Worm (Caenorhabditis elegans) whole organism, L3 larva: ENCODE results near the gene F26F2.10.
"Not testable (repeated sequence)": the region's sequence is repeated elsewhere in the genome, so short reads cannot be mapped to it uniquely, and the experiment has no call there.

ENCODE experiments used
- R02D3.7 ChIP-seq: fragments of 150-350 bp; optimal IDR thresholded peaks from 2 replicates; lab custom pipeline; 2014; ENCODE audit warnings: missing biosample characterization, missing genetic modification characterization
- ZK546.5 ChIP-seq: sonication (generic microtip); optimal IDR thresholded peaks from 2 replicates; lab custom pipeline; 2017; ENCODE audit warnings: missing biosample characterization, missing genetic modification characterization
- aly-2 ChIP-seq: fragments of 150-350 bp; optimal IDR thresholded peaks from 2 replicates; lab custom pipeline; 2014; ENCODE audit warnings: missing biosample characterization, missing genetic modification characterization
- ama-1 ChIP-seq: fragments of 150-350 bp; optimal IDR thresholded peaks from 2 replicates; lab custom pipeline; 2018
- ceh-16 ChIP-seq: sonication (generic microtip); optimal IDR thresholded peaks from 2 replicates; lab custom pipeline; 2017; ENCODE audit warnings: missing biosample characterization, missing genetic modification characterization
- ceh-82 ChIP-seq: fragments of 150-350 bp; optimal IDR thresholded peaks from 2 replicates; lab custom pipeline; 2014; ENCODE audit warnings: missing biosample characterization, missing genetic modification characterization
- ceh-9 ChIP-seq: sonication (generic microtip); optimal IDR thresholded peaks from 2 replicates; lab custom pipeline; 2018; ENCODE audit warnings: missing biosample characterization, missing genetic modification characterization
- egl-27 ChIP-seq: sonication (generic microtip); optimal IDR thresholded peaks from 4 replicates; lab custom pipeline; 2017; ENCODE audit warnings: missing biosample characterization, missing genetic modification reagents, missing genetic modification characterization
- elt-1 ChIP-seq: fragments of 150-350 bp; optimal IDR thresholded peaks from 2 replicates; lab custom pipeline; 2014; ENCODE audit warnings: missing biosample characterization, missing genetic modification characterization
- elt-2 ChIP-seq: sonication (generic microtip); optimal IDR thresholded peaks from 2 replicates; lab custom pipeline; 2016; ENCODE audit warnings: missing genetic modification reagents, mild to moderate bottlenecking, missing genetic modification characterization, missing compliant biosample characterization
- elt-3 ChIP-seq, 3 experiments: fragments of 150-350 bp in 1 of 3; sonication (generic microtip) in 2 of 3; optimal IDR thresholded peaks; 2 replicates in 2 of 3; 4 replicates in 1 of 3; lab custom pipeline; 2014 to 2017; ENCODE audit warnings: missing biosample characterization in 3 of 3, missing genetic modification characterization in 3 of 3
- fkh-10 ChIP-seq: sonication (generic microtip); optimal IDR thresholded peaks from 2 replicates; lab custom pipeline; 2017; ENCODE audit warnings: missing biosample characterization, missing genetic modification reagents, missing genetic modification characterization
- fkh-2 ChIP-seq: fragments of 150-350 bp; optimal IDR thresholded peaks from 2 replicates; lab custom pipeline; 2014; ENCODE audit warnings: missing biosample characterization, missing genetic modification reagents, missing genetic modification characterization
- jun-1 ChIP-seq: fragments of 150-350 bp; optimal IDR thresholded peaks from 2 replicates; lab custom pipeline; 2014; ENCODE audit warnings: missing biosample characterization, missing genetic modification reagents, missing genetic modification characterization
- mdl-1 ChIP-seq: fragments of 150-350 bp; optimal IDR thresholded peaks from 2 replicates; lab custom pipeline; 2014; ENCODE audit warnings: missing biosample characterization, missing genetic modification characterization
- mml-1 ChIP-seq: fragments of 150-350 bp; sonication (generic microtip); optimal IDR thresholded peaks from 3 replicates; lab custom pipeline; 2014; ENCODE audit warnings: missing biosample characterization, missing genetic modification characterization
- nfya-1 ChIP-seq: sonication (generic microtip); optimal IDR thresholded peaks from 2 replicates; lab custom pipeline; 2017; ENCODE audit warnings: missing genetic modification characterization, mild to moderate bottlenecking, missing compliant biosample characterization, antibody characterized with exemption, moderate library complexity; ENCODE audit not compliant: insufficient read depth
- nhr-23 ChIP-seq: fragments of 150-350 bp; optimal IDR thresholded peaks from 2 replicates; lab custom pipeline; 2014; ENCODE audit warnings: missing biosample characterization, missing genetic modification reagents, missing genetic modification characterization
- nhr-237 ChIP-seq: fragments of 150-350 bp; optimal IDR thresholded peaks from 2 replicates; lab custom pipeline; 2014; ENCODE audit warnings: missing biosample characterization, missing genetic modification characterization
- nhr-25 ChIP-seq: sonication (generic microtip); optimal IDR thresholded peaks from 2 replicates; lab custom pipeline; 2017; ENCODE audit warnings: missing biosample characterization, missing genetic modification characterization
- nhr-28 ChIP-seq: fragments of 150-350 bp; optimal IDR thresholded peaks from 2 replicates; lab custom pipeline; 2014; ENCODE audit warnings: missing biosample characterization, missing genetic modification characterization
- nhr-67 ChIP-seq: fragments of 150-350 bp; optimal IDR thresholded peaks from 2 replicates; lab custom pipeline; 2014; ENCODE audit warnings: missing biosample characterization, missing genetic modification characterization
- nhr-76 ChIP-seq: fragments of 150-350 bp; sonication (generic microtip); optimal IDR thresholded peaks from 5 replicates; lab custom pipeline; 2014; ENCODE audit warnings: missing biosample characterization, missing genetic modification characterization
- nhr-77 ChIP-seq: fragments of 150-350 bp; optimal IDR thresholded peaks from 2 replicates; lab custom pipeline; 2014; ENCODE audit warnings: missing biosample characterization, missing genetic modification characterization
- sea-2 ChIP-seq: fragments of 150-350 bp; sonication (generic microtip); optimal IDR thresholded peaks from 4 replicates; lab custom pipeline; 2014; ENCODE audit warnings: missing biosample characterization, missing genetic modification reagents, missing genetic modification characterization
- skn-1 ChIP-seq: fragments of 150-350 bp; optimal IDR thresholded peaks from 2 replicates; lab custom pipeline; 2014; ENCODE audit warnings: missing biosample characterization, missing genetic modification characterization
- snpc-4 ChIP-seq: fragments of 150-350 bp; optimal IDR thresholded peaks from 2 replicates; lab custom pipeline; 2014; ENCODE audit warnings: missing biosample characterization, missing genetic modification characterization
- tbx-2 ChIP-seq: sonication (generic microtip); optimal IDR thresholded peaks from 2 replicates; lab custom pipeline; 2016; ENCODE audit warnings: mild to moderate bottlenecking, missing genetic modification characterization, missing compliant biosample characterization
- unc-39 ChIP-seq: sonication (generic microtip); optimal IDR thresholded peaks from 4 replicates; lab custom pipeline; 2017; ENCODE audit warnings: missing biosample characterization, missing genetic modification characterization
- zag-1 ChIP-seq: fragments of 150-350 bp; optimal IDR thresholded peaks from 2 replicates; lab custom pipeline; 2014; ENCODE audit warnings: missing biosample characterization, missing genetic modification characterization
- ztf-11 ChIP-seq: fragments of 150-350 bp; optimal IDR thresholded peaks from 2 replicates; lab custom pipeline; 2014; ENCODE audit warnings: missing biosample characterization, missing genetic modification characterization
- ztf-4 ChIP-seq: fragments of 150-350 bp; optimal IDR thresholded peaks from 2 replicates; lab custom pipeline; 2014; ENCODE audit warnings: missing biosample characterization, missing genetic modification characterization

Gene F26F2.10

ce11 chrV:20574314-20574713, 20.3 kb downstream of the F26F2.10 start, which contains the start of gene clec-263:
Gene clec-263 (plus strand): TSS chrV:20574614.
- no peak for TF ChIP-seq aly-2 (tag; lab: Kevin White, UChicago)
- no peak for TF ChIP-seq ceh-16 (tag; lab: Kevin White, UChicago)
- TF ChIP-seq ztf-11 (tag; lab: Kevin White, UChicago), result no peak
- no peak for TF ChIP-seq mdl-1
- TF ChIP-seq nhr-76 (tag; lab: Kevin White, UChicago), result no peak
- no peak for TF ChIP-seq elt-3 (tag; optimal IDR thresholded peaks at IDR 0.05; lab: Kevin White, UChicago)
- no peak for TF ChIP-seq mml-1 (tag; lab: Kevin White, UChicago)
- TF ChIP-seq nfya-1 (tag; lab: Kevin White, UChicago), result no peak
- no peak for TF ChIP-seq nhr-25 (tag; lab: Kevin White, UChicago)
- TF ChIP-seq elt-1 (tag; lab: Kevin White, UChicago), result no peak
- TF ChIP-seq skn-1, result no peak
- no peak for TF ChIP-seq tbx-2 (tag; lab: Kevin White, UChicago)
- no peak for TF ChIP-seq R02D3.7 (tag; lab: Kevin White, UChicago)
- no peak for TF ChIP-seq ztf-4 (tag; lab: Kevin White, UChicago)
- TF ChIP-seq nhr-77 (tag; lab: Kevin White, UChicago), result no peak
- TF ChIP-seq, all 47 proteins: peak for 0

- TF ChIP-seq nfya-1 (tag; lab: Kevin White, UChicago) (no peak), tbx-2 (tag; lab: Kevin White, UChicago) (no peak), egl-27 (no peak), nhr-23 (tag; lab: Kevin White, UChicago) (no peak), ceh-82 (no peak), ceh-9 (tag; lab: Kevin White, UChicago) (no peak), elt-3 (tag; optimal IDR thresholded peaks at IDR 0.05; lab: Kevin White, UChicago) (no peak), nhr-28 (tag; lab: Kevin White, UChicago) (no peak), aly-2 (tag; lab: Kevin White, UChicago) (no peak), ama-1 (lab: Kevin White, UChicago) (no peak)
Observed at ce11 chrV:20573392-20573791, 21.3 kb downstream of the F26F2.10 start, which contains the start of gene F26F2.5. Gene F26F2.5 (plus strand): TSS chrV:20573692.

DNA sequence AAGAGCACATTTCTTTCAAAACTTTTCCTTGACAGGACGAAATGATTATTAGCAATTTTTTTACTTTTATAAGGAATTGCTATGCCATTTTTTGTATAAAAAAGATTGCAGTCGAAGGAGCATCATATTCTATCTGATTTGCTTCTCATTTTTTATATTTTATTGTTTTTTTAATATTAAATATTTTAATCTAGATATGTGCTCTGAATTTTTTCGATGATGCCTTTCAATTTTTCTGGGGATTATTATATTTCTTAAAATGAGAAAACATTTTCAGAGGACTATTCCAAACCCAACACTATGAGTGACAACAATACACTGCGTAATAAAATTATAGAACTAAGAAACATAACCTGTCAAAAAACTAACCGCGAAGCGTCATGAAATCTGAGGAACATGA, 25.7 kb downstream of the F26F2.10 start, which contains the start of gene F26F2.4:
Gene F26F2.4, plus strand, starts transcription at position 301 of the 400 bp plus-strand sequence.
- not testable (repeated sequence) for TF ChIP-seq egl-27; snpc-4 (tag; lab: Kevin White, UChicago); elt-2 (tag; lab: Kevin White, UChicago)

DNA sequence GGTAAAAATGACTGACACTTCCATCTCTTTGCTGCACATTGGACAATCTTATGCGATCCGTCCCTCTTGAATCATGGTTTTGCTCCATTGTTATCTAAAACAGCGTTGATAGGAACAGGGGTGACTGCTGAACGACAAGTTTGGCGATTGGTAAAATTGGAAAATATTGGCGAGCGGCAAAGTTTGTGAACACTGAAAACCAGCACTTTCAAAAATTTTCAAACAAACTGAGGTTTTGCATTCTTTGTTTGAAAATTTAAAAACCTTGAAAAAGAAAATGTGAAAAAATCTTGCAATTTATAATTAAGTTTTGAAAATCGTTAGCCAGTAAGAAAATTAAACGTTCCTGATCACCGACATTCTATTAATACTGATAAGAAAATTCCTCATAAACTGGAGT, 28.2 kb downstream of the F26F2.10 start, which contains the start of gene F26F2.3:
Gene F26F2.3, minus strand, starts transcription at position 101 of the 400 bp plus-strand sequence.
- no peak for TF ChIP-seq ZK546.5 (tag; lab: Kevin White, UChicago)
- no peak for TF ChIP-seq jun-1 (tag; lab: Kevin White, UChicago)
- TF ChIP-seq nhr-23 (tag; lab: Kevin White, UChicago), result no peak
- TF ChIP-seq sea-2 (GFP tag; lab: Kevin White, UChicago), result no peak

ce11 chrV:20564054-20564453, 30.6 kb downstream of the F26F2.10 start, which contains the start of gene F26F2.13:
Gene F26F2.13 (plus strand): TSS chrV:20564354.
- not testable (repeated sequence) for TF ChIP-seq ztf-4 (tag; lab: Kevin White, UChicago); ceh-16 (tag; lab: Kevin White, UChicago); fkh-10 (GFP tag; lab: Kevin White, UChicago)

- TF ChIP-seq unc-39 (tag; lab: Kevin White, UChicago) (no peak), mdl-1 (no peak), tbx-2 (tag; lab: Kevin White, UChicago) (no peak), nhr-237 (no peak), zag-1 (tag; lab: Kevin White, UChicago) (no peak), ceh-9 (tag; lab: Kevin White, UChicago) (no peak), nhr-28 (tag; lab: Kevin White, UChicago) (no peak), nhr-67 (no peak), fkh-2 (tag; lab: Kevin White, UChicago) (no peak), ztf-4 (tag; lab: Kevin White, UChicago) (no peak), snpc-4 (tag; lab: Kevin White, UChicago) (no peak), skn-1 (no peak), sea-2 (GFP tag; lab: Kevin White, UChicago) (no peak), egl-27 (no peak), nhr-77 (tag; lab: Kevin White, UChicago) (no peak)
Observed at ce11 chrV:20561795-20562194, 32.9 kb downstream of the F26F2.10 start, which contains the start of gene F26F2.1. Gene F26F2.1 (minus strand): TSS chrV:20561895.
